Worm (Caenorhabditis elegans) whole organism, L3 larva: ENCODE measurements around the gene rps-9.

Experiments used
- ama-1 ChIP-seq: fragments of 150-350 bp; optimal IDR thresholded peaks from 2 replicates; lab custom pipeline; 2018
- nhr-11 ChIP-seq: fragments of 150-350 bp; optimal IDR thresholded peaks from 2 replicates; lab custom pipeline; 2014; ENCODE audit warnings: missing biosample characterization, missing genetic modification characterization

DNA sequence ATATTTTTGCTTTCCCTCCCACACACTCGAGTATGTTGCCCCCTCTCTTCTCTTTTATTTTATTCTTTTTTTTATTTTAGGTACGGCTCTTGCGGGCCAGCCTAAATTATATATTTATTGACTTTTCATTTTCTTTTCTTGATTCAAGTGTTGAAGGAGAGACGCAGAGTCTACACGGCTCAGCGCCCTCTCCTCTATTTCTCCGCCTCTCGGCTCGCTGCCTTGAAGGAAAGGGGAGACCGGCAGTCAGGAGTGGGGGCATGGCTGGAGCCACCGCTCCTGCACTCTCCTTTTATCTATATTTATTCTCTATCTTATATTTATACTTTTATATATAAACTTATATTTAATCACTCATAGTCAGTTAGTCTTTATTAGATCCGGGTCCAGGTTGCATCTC lies 40.3 kb upstream of the rps-9 start:
- TF ChIP-seq nhr-11 (no peak), ama-1 (lab: Kevin White, UChicago) (no peak)
